Worm (Caenorhabditis elegans): ENCODE data around the gene srz-19.

Gene srz-19

ce11 chrIV:3875260-3875659 is 44.3 kb upstream of the srz-19 start (continued):
- TF ChIP-seq jun-1 (tag; optimal IDR thresholded peaks at IDR 0.05) (no peak), pqm-1 (tag; optimal IDR thresholded peaks at IDR 0.05) (peak; percentile 24), php-3 (GFP tag; IDR thresholded peaks at IDR 0.05) (peak; percentile 70), hif-1 (tag; optimal IDR thresholded peaks at IDR 0.05) (peak in 1 of 2 experiments; percentile 41), ceh-20 (GFP tag; IDR thresholded peaks at IDR 0.05) (0 out of 2 replicates have a peak, but pooled peaks have one; percentile 45), ztf-11 (tag; optimal IDR thresholded peaks at IDR 0.05) (no peak), F44E2.7 (GFP tag; IDR thresholded peaks at IDR 0.05) (no peak), nhr-111 (GFP tag; optimal IDR thresholded peaks at IDR 0.05) (no peak), hlh-30 (tag; optimal IDR thresholded peaks at IDR 0.05; ENCODE audit: insufficient read depth) (peak; percentile 73), mes-2 (tag; optimal IDR thresholded peaks at IDR 0.05; ENCODE audit: poor library complexity, severe bottlenecking) (peak; percentile 57), nhr-10 (tag; optimal IDR thresholded peaks at IDR 0.05) (no peak), nhr-42 (GFP tag; IDR thresholded peaks at IDR 0.05) (no peak), ces-1 (GFP tag; optimal IDR thresholded peaks at IDR 0.05) (no peak), zag-1 (tag; optimal IDR thresholded peaks at IDR 0.05) (no peak), nhr-25 (tag; optimal IDR thresholded peaks at IDR 0.05; ENCODE audit: borderline replicate concordance, insufficient read depth) (no peak), dmd-6 (GFP tag; IDR thresholded peaks at IDR 0.05) (peak; percentile 73), mep-1 (tag; optimal IDR thresholded peaks at IDR 0.05) (peak; percentile 68), mdl-1 (tag; optimal IDR thresholded peaks at IDR 0.05) (peak in 1 of 2 experiments; percentile 44), hlh-11 (tag; optimal IDR thresholded peaks at IDR 0.05) (peak; percentile 73), mdt-29 (GFP tag; IDR thresholded peaks at IDR 0.05) (no peak), nhr-237 (tag; optimal IDR thresholded peaks at IDR 0.05) (no peak), dmd-9 (GFP tag; IDR thresholded peaks at IDR 0.05) (no peak), rbr-2 (tag; optimal IDR thresholded peaks at IDR 0.05) (peak; percentile 17), fos-1 (tag; optimal IDR thresholded peaks at IDR 0.05) (no peak), nhr-48 (tag; optimal IDR thresholded peaks at IDR 0.05) (peak; percentile 22), daf-16 (GFP tag; optimal IDR thresholded peaks at IDR 0.05) (peak in 1 of 2 experiments; percentile 7), daf-16 (tag; optimal IDR thresholded peaks at IDR 0.05) (peak; percentile 78)

- no peak for TF ChIP-seq ceh-62 (tag; optimal IDR thresholded peaks at IDR 0.05)
- TF ChIP-seq ctbp-1 (GFP tag; IDR thresholded peaks at IDR 0.05) = no peak
- TF ChIP-seq nhr-28 (tag; optimal IDR thresholded peaks at IDR 0.05) = no peak
- peak in 1 of 2 experiments; percentile 67 for TF ChIP-seq unc-62 (GFP tag; optimal IDR thresholded peaks at IDR 0.05 in 1 of 2)
- TF ChIP-seq unc-62 (tag; optimal IDR thresholded peaks at IDR 0.05) = no peak
- TF ChIP-seq aha-1 (tag) = peak; percentile 91
Measured at ce11 chrIV:3876955-3877354, 42.7 kb upstream of the srz-19 start.

- no peak for TF ChIP-seq ztf-11 (tag; optimal IDR thresholded peaks at IDR 0.05)
- peak; percentile 14; the same call in 1 of the 2 replicates for TF ChIP-seq dmd-6 (GFP tag; IDR thresholded peaks at IDR 0.05)
- no peak for TF ChIP-seq zfp-2 (tag; optimal IDR thresholded peaks at IDR 0.05)
- peak; percentile 18 for TF ChIP-seq pqm-1 (tag; optimal IDR thresholded peaks at IDR 0.05)
- TF ChIP-seq ceh-20 (GFP tag; IDR thresholded peaks at IDR 0.05) = no peak
- no peak for TF ChIP-seq aha-1 (tag)
- no peak for TF ChIP-seq ztf-7 (tag; optimal IDR thresholded peaks at IDR 0.05)
- TF ChIP-seq nhr-28 (tag; optimal IDR thresholded peaks at IDR 0.05) = peak; percentile 9
- TF ChIP-seq daf-16 (GFP tag; optimal IDR thresholded peaks at IDR 0.05) = no peak
- TF ChIP-seq daf-16 (tag; optimal IDR thresholded peaks at IDR 0.05) = peak; percentile 85
- no peak for TF ChIP-seq ceh-44 (GFP tag; IDR thresholded peaks at IDR 0.05)
- TF ChIP-seq hlh-11 (tag; optimal IDR thresholded peaks at IDR 0.05) = peak; percentile 49
- no peak for TF ChIP-seq madf-5 (GFP tag; IDR thresholded peaks at IDR 0.05)
- TF ChIP-seq F44E2.7 (GFP tag; IDR thresholded peaks at IDR 0.05) = no peak
- TF ChIP-seq T20F7.1 (GFP tag; optimal IDR thresholded peaks at IDR 0.05) = no peak
- TF ChIP-seq F10B5.3 (tag; optimal IDR thresholded peaks at IDR 0.05) = no peak
- no peak for TF ChIP-seq ctbp-1 (GFP tag; IDR thresholded peaks at IDR 0.05)
- no peak for TF ChIP-seq aly-2 (tag; optimal IDR thresholded peaks at IDR 0.05)
Measured at ce11 chrIV:3878283-3878938, 41.2 kb upstream of the srz-19 start, which contains the start of gene F37C4.6. TSS of gene F37C4.6 (minus strand) at chrIV:3878333.

Data from whole organism, L4 larva.